Fruit fly (Drosophila melanogaster): ENCODE data around the gene CG31446.

DNA sequence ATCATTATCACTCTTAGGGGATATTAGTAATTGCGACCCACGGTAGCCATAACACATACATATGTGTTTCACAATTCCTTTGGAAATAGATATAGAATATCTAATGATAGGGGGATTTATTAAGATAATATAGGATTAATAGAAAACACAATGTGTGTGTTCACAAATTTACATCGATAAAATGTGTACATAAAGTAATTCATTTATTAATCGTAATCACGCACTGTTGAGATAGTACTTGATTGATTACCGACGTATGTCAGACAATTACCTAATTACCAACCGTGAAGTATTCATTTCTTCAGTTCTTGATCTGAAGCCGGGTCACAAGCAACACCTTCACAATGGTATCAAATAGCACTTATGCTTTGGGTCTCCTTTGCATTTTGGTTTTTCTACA is at the start of gene CG31446:
- TF ChIP-seq CTCF (optimal IDR thresholded peaks at IDR 0.05) (no peak), CG8478 (optimal IDR thresholded peaks at IDR 0.05) (no peak)
